Worm (Caenorhabditis elegans): Measurements from ENCODE around the gene gln-5.

DNA sequence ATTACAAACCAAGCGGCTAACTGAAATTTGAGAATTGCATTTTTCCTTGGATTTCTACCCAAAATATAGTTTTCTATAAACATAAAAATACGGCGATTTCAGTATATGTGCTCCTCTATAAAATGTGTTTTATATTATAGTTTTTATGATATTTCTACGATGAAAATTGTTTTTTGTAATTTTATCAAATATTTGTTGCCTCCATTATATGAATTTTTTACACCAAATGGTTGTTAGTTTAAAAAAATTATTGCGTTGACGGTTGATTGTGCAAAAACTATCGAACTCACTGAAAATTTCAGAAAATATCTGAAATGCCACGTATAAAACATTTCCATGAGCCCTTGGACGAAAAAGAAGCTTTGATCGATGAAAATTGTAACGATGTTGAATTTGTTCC, 34.8 kb upstream of the gln-5 start, which contains the start of gene T28F3.9:
- TF ChIP-seq pha-4 (tag; optimal IDR thresholded peaks at IDR 0.05): no peak
- TF ChIP-seq ham-2 (GFP tag; optimal IDR thresholded peaks at IDR 0.05): no peak
- TF ChIP-seq sem-2 (GFP tag; optimal IDR thresholded peaks at IDR 0.05): no peak
- no peak for TF ChIP-seq snpc-4 (tag; optimal IDR thresholded peaks at IDR 0.05)

All from whole organism, mixed stage, embryonic.